Fruit fly (Drosophila melanogaster) whole organism, embryonic: Measurements from ENCODE around the gene CG1428.

ENCODE experiments used
- CG30020 ChIP-seq: fragments of 200-800 bp; optimal IDR thresholded peaks from 2 replicates; lab custom pipeline; 2019; ENCODE audit warnings: missing biosample characterization, mild to moderate bottlenecking, missing genetic modification characterization, moderate library complexity
- CkIIα-i1 ChIP-seq: fragments of 200-800 bp; sonication (Bioruptor generic); IDR thresholded peaks from 2 replicates; pipeline ENCODE4 v1.3.6; 2022; ENCODE audit warnings: missing biosample characterization, missing genetic modification characterization
- Eip74EF ChIP-seq, 2 experiments: fragments of 200-800 bp in 1 of 2; fragments of >200 bp in 1 of 2; sonication (Bioruptor generic) in 1 of 2; optimal IDR thresholded peaks; 2 replicates each; lab custom pipeline; 2017 to 2019; ENCODE audit warnings: missing biosample characterization in 2 of 2, missing genetic modification characterization in 2 of 2, mild to moderate bottlenecking in 1 of 2, moderate library complexity in 1 of 2
- Sin3A ChIP-seq: fragments of >200 bp; optimal IDR thresholded peaks from 2 replicates; lab custom pipeline; 2018
- gcm ChIP-seq: fragments of 200-800 bp; sonication (Bioruptor generic); optimal IDR thresholded peaks from 2 replicates; lab custom pipeline; 2019; ENCODE audit warnings: missing biosample characterization, mild to moderate bottlenecking, missing genetic modification characterization, moderate library complexity
- ranshi ChIP-seq: fragments of 200-800 bp; sonication (Bioruptor generic); IDR thresholded peaks from 2 replicates; pipeline ENCODE4 v1.3.6; 2022; ENCODE audit warnings: missing biosample characterization, missing genetic modification characterization

dm6 chr2L:21916000-21916399 lies 9.9 kb downstream of the CG1428 start, which contains the start of gene CG11634:
- TF ChIP-seq ranshi (GFP tag; lab: Robert Waterston, UW) (no peak), gcm (GFP tag; lab: Kevin White, UChicago) (no peak), CkIIα-i1 (GFP tag; lab: Robert Waterston, UW) (no peak), Sin3A (no peak), Eip74EF (GFP tag; optimal IDR thresholded peaks at IDR 0.05; lab: Kevin White, UChicago) (no peak), CG30020 (tag; lab: Kevin White, UChicago) (no peak)
